Worm (Caenorhabditis elegans) whole organism, L1 larva: ENCODE data around the gene T26C5.4.

ENCODE experiments used
- C04F5.9 ChIP-seq: sonication (generic microtip); optimal IDR thresholded peaks from 2 replicates; lab custom pipeline; 2016; ENCODE audit warnings: missing genetic modification characterization, missing compliant biosample characterization
- C16A3.4 ChIP-seq: fragments of 150-350 bp; optimal IDR thresholded peaks from 2 replicates; lab custom pipeline; 2014; ENCODE audit warnings: missing biosample characterization, missing genetic modification characterization
- C34B4.2 ChIP-seq: sonication (generic microtip); optimal IDR thresholded peaks from 2 replicates; lab custom pipeline; 2017; ENCODE audit warnings: mild to moderate bottlenecking, missing genetic modification characterization, missing compliant biosample characterization
- F16B12.6 ChIP-seq: fragments of 150-350 bp; optimal IDR thresholded peaks from 2 replicates; lab custom pipeline; 2014; ENCODE audit warnings: missing biosample characterization, missing genetic modification characterization
- Y116A8C.19 ChIP-seq: sonication (generic microtip); optimal IDR thresholded peaks from 2 replicates; lab custom pipeline; 2016; ENCODE audit warnings: missing compliant biosample characterization, missing genetic modification characterization, borderline replicate concordance
- aha-1 ChIP-seq: fragments of 150-350 bp; optimal IDR thresholded peaks from 2 replicates; lab custom pipeline; 2014; ENCODE audit warnings: missing biosample characterization, missing genetic modification characterization
- blmp-1 ChIP-seq: fragments of 150-350 bp; optimal IDR thresholded peaks from 2 replicates; lab custom pipeline; 2014; ENCODE audit warnings: missing biosample characterization, missing genetic modification characterization
- ceh-63 ChIP-seq: fragments of 200-800 bp; sonication (Bioruptor generic); optimal IDR thresholded peaks from 2 replicates; lab custom pipeline; 2018; ENCODE audit warnings: mild to moderate bottlenecking, missing genetic modification characterization, missing compliant biosample characterization
- ceh-88 ChIP-seq: fragments of 200-800 bp; sonication (Bioruptor generic); IDR thresholded peaks from 2 replicates; pipeline ENCODE4 v1.3.6; 2022; ENCODE audit warnings: missing genetic modification characterization, missing compliant biosample characterization
- ceh-90 ChIP-seq: sonication (generic microtip); optimal IDR thresholded peaks from 2 replicates; lab custom pipeline; 2016; ENCODE audit warnings: missing genetic modification characterization, missing compliant biosample characterization
- ces-1 ChIP-seq: fragments of 150-350 bp; optimal IDR thresholded peaks from 2 replicates; lab custom pipeline; 2014; ENCODE audit warnings: missing biosample characterization, missing genetic modification reagents, missing genetic modification characterization
- dpl-1 ChIP-seq, 3 experiments: fragments of 150-350 bp in 2 of 3; sonication (generic microtip) in 1 of 3; optimal IDR thresholded peaks; 2 replicates each; lab custom pipeline; 2014 to 2017; ENCODE audit warnings: missing biosample characterization in 3 of 3, missing genetic modification characterization in 3 of 3, missing genetic modification reagents in 3 of 3
- dsc-1 ChIP-seq: sonication (generic microtip); optimal IDR thresholded peaks from 2 replicates; lab custom pipeline; 2016; ENCODE audit warnings: mild to moderate bottlenecking, missing genetic modification characterization, missing compliant biosample characterization
- efl-1 ChIP-seq, 4 experiments: fragments of 150-350 bp; optimal IDR thresholded peaks in 3 of 4; peaks in 1 of 4; 1 replicate in 1 of 4; 2 replicates in 3 of 4; lab custom pipeline; 2014; ENCODE audit warnings: missing biosample characterization in 2 of 4, missing genetic modification characterization in 2 of 4, missing genetic modification reagents in 2 of 4
- elt-2 ChIP-seq: sonication (generic microtip); optimal IDR thresholded peaks from 2 replicates; lab custom pipeline; 2016; ENCODE audit warnings: missing genetic modification characterization, mild to moderate bottlenecking, inconsistent platforms, missing compliant biosample characterization, missing genetic modification reagents
- ets-5 ChIP-seq: fragments of 200-800 bp; sonication (Bioruptor generic); IDR thresholded peaks from 2 replicates; pipeline ENCODE4 v1.3.6; 2022; ENCODE audit warnings: missing genetic modification characterization, missing compliant biosample characterization
- fos-1 ChIP-seq: fragments of 150-350 bp; optimal IDR thresholded peaks from 2 replicates; lab custom pipeline; 2014; ENCODE audit warnings: missing biosample characterization, missing genetic modification characterization
- hlh-17 ChIP-seq: fragments of 200-800 bp; sonication (Bioruptor generic); optimal IDR thresholded peaks from 2 replicates; lab custom pipeline; 2018; ENCODE audit warnings: missing genetic modification characterization, mild to moderate bottlenecking, missing compliant biosample characterization, moderate library complexity, borderline replicate concordance
- irx-1 ChIP-seq: sonication (generic microtip); optimal IDR thresholded peaks from 2 replicates; lab custom pipeline; 2016; ENCODE audit warnings: missing genetic modification characterization, missing compliant biosample characterization
- isw-1 ChIP-seq: fragments of 200-800 bp; sonication (Bioruptor generic); IDR thresholded peaks from 2 replicates; pipeline ENCODE4 v1.3.6; 2022; ENCODE audit warnings: missing genetic modification characterization, missing compliant biosample characterization
- jun-1 ChIP-seq: fragments of 150-350 bp; optimal IDR thresholded peaks from 2 replicates; lab custom pipeline; 2014; ENCODE audit warnings: missing biosample characterization, missing genetic modification reagents, missing genetic modification characterization
- lin-13 ChIP-seq: fragments of 150-350 bp; optimal IDR thresholded peaks from 2 replicates; lab custom pipeline; 2014; ENCODE audit warnings: missing biosample characterization, missing genetic modification reagents, missing genetic modification characterization
- lin-15B ChIP-seq: fragments of 150-350 bp; sonication (generic microtip); optimal IDR thresholded peaks from 3 replicates; lab custom pipeline; 2014; ENCODE audit warnings: missing biosample characterization, missing genetic modification characterization
- lsy-2 ChIP-seq, 2 experiments: fragments of 150-350 bp; optimal IDR thresholded peaks; 2 replicates each; lab custom pipeline; 2014; ENCODE audit warnings: missing biosample characterization in 2 of 2, missing genetic modification characterization in 2 of 2
- mab-9 ChIP-seq: fragments of 200-800 bp; sonication (Bioruptor generic); IDR thresholded peaks from 2 replicates; pipeline ENCODE4 v1.3.6; 2022; ENCODE audit warnings: missing genetic modification reagents, missing genetic modification characterization, missing compliant biosample characterization
- mep-1 ChIP-seq: fragments of 150-350 bp; optimal IDR thresholded peaks from 2 replicates; lab custom pipeline; 2014; ENCODE audit warnings: missing biosample characterization, missing genetic modification characterization
- nhr-11 ChIP-seq: fragments of 150-350 bp; optimal IDR thresholded peaks from 2 replicates; lab custom pipeline; 2014; ENCODE audit warnings: missing biosample characterization, missing genetic modification characterization
- nhr-19 ChIP-seq: fragments of 200-800 bp; sonication (Bioruptor generic); conservative IDR thresholded peaks from 2 replicates; pipeline ENCODE4 v1.3.6; 2022; ENCODE audit warnings: missing genetic modification characterization, missing compliant biosample characterization
- nhr-20 ChIP-seq: sonication (generic microtip); optimal IDR thresholded peaks from 2 replicates; lab custom pipeline; 2016; ENCODE audit warnings: mild to moderate bottlenecking, missing genetic modification characterization, missing compliant biosample characterization
- nhr-28 ChIP-seq: fragments of 150-350 bp; optimal IDR thresholded peaks from 2 replicates; lab custom pipeline; 2014; ENCODE audit warnings: missing biosample characterization, missing genetic modification characterization
- nhr-47 ChIP-seq: sonication (generic microtip); optimal IDR thresholded peaks from 2 replicates; lab custom pipeline; 2016; ENCODE audit warnings: mild to moderate bottlenecking, missing genetic modification characterization, moderate library complexity, missing compliant biosample characterization
- nhr-85 ChIP-seq: sonication (generic microtip); peaks from one replicate; lab custom pipeline; 2016; ENCODE audit warnings: missing genetic modification characterization, inconsistent platforms, missing compliant biosample characterization
- nhr-90 ChIP-seq: sonication (generic microtip); optimal IDR thresholded peaks from 2 replicates; lab custom pipeline; 2016; ENCODE audit warnings: mild to moderate bottlenecking, missing genetic modification characterization, missing compliant biosample characterization; ENCODE audit not compliant: poor library complexity
- skn-1 ChIP-seq: fragments of 150-350 bp; optimal IDR thresholded peaks from 2 replicates; lab custom pipeline; 2014; ENCODE audit warnings: missing biosample characterization, missing genetic modification characterization
- sptf-1 ChIP-seq: fragments of 150-350 bp; optimal IDR thresholded peaks from 2 replicates; lab custom pipeline; 2014; ENCODE audit warnings: missing biosample characterization, missing genetic modification characterization
- tbx-2 ChIP-seq: sonication (generic microtip); optimal IDR thresholded peaks from 2 replicates; lab custom pipeline; 2016; ENCODE audit warnings: missing genetic modification characterization, missing compliant biosample characterization
- tlp-1 ChIP-seq: fragments of 150-350 bp; optimal IDR thresholded peaks from 2 replicates; lab custom pipeline; 2014; ENCODE audit warnings: missing biosample characterization, missing genetic modification characterization
- unc-130 ChIP-seq: fragments of 150-350 bp; optimal IDR thresholded peaks from 2 replicates; lab custom pipeline; 2017; ENCODE audit warnings: missing biosample characterization, missing genetic modification characterization, inconsistent platforms
- unc-30 ChIP-seq: sonication (generic microtip); optimal IDR thresholded peaks from 2 replicates; lab custom pipeline; 2017; ENCODE audit warnings: missing biosample characterization, missing genetic modification characterization
- unc-98 ChIP-seq: fragments of 200-800 bp; sonication (Bioruptor generic); IDR thresholded peaks from 2 replicates; pipeline ENCODE4 v1.3.6; 2022; ENCODE audit warnings: missing genetic modification characterization, missing compliant biosample characterization
- zip-4 ChIP-seq: fragments of 200-800 bp; sonication (Bioruptor generic); optimal IDR thresholded peaks from 2 replicates; lab custom pipeline; 2018; ENCODE audit warnings: mild to moderate bottlenecking, missing genetic modification characterization, moderate library complexity, missing compliant biosample characterization

T26C5.4 gene

ce11 chrII:9258566-9258965 lies 8.2 kb upstream of the T26C5.4 start:
- TF ChIP-seq nhr-47 (tag; lab: Kevin White, UChicago): no peak
- peak; percentile 46 for TF ChIP-seq nhr-85

DNA sequence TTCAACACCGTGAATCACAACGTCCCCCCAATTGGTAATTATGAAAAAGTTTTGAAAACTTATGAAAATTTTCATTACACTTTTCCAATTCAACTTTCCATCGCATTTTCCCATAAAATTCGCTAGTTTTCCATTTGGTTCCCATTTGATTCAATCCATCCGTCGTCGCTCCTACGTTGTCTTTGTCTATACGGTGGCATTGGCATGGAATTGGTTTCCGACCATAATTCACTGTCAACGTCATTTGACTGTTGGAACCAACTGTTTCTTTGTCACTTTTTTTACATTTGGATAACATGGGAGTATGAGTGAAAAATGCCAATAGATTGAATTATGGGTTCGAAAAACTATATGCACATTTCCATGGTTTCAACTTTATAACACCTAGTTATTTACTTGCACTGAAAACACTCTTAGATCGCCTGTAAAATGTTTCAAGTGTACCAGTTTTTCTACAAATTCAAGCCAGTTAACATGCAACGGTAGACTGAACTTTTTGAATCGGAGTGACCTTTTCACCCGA lies 7.8 kb upstream of the T26C5.4 start:
- TF ChIP-seq dsc-1 (tag; lab: Kevin White, UChicago) (peak; percentile 45), lsy-2 (tag; optimal IDR thresholded peaks at IDR 0.05; lab: Kevin White, UChicago) (no peak), efl-1 (optimal IDR thresholded peaks at IDR 0.05; lab: Kevin White, UChicago) (no peak), efl-1 (GFP tag; optimal IDR thresholded peaks at IDR 0.05 in 1 of 2; lab: Kevin White, UChicago) (peak in 1 of 2 experiments; percentile 33), aha-1 (tag; lab: Kevin White, UChicago) (no peak), ceh-90 (tag; lab: Kevin White, UChicago) (no peak), blmp-1 (tag; lab: Kevin White, UChicago) (peak; percentile 41), elt-2 (tag; lab: Kevin White, UChicago) (no peak), mab-9 (GFP tag; lab: Robert Waterston, UW) (no peak), C34B4.2 (tag; lab: Kevin White, UChicago) (no peak), sptf-1 (tag; lab: Kevin White, UChicago) (no peak)
- TF ChIP-seq, all 84 proteins: peak for 3

DNA sequence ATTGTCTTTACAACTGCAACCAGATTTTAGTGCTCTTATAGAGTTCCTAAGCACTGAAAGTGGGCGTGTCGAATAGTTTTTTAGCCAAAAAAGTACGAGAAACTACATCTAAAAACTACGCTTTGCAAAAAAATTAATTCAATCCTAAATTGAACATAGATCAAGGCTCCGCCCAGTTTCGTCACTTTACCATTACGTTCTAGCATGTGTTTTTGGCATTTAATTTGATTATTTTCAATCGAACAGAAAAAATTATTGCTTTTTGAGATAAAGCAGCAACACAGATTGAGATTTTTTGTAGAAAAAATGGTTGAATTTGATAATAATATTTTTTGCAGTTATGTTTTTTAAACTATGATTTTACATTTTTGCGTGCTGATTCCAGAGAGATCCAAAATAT lies 3.9 kb upstream of the T26C5.4 start, which contains the start of gene nlp-82:
TSS of gene nlp-82 (minus strand) at position 101 of the 400 bp plus-strand sequence.
- no peak for TF ChIP-seq nhr-19
- TF ChIP-seq unc-98 (GFP tag; lab: Robert Waterston, UW): no peak
- no peak for TF ChIP-seq Y116A8C.19 (tag; lab: Kevin White, UChicago)
- TF ChIP-seq C04F5.9 (tag; lab: Kevin White, UChicago): no peak
- TF ChIP-seq fos-1 (tag; lab: Kevin White, UChicago): no peak
- TF ChIP-seq unc-30 (tag; lab: Kevin White, UChicago): no peak
- TF ChIP-seq nhr-11: no peak
- no peak for TF ChIP-seq ceh-63 (GFP tag; lab: Kevin White, UChicago)
- no peak for TF ChIP-seq hlh-17 (GFP tag; lab: Kevin White, UChicago)
- TF ChIP-seq lin-13 (GFP tag; lab: Kevin White, UChicago): no peak
- TF ChIP-seq ceh-88: no peak
- TF ChIP-seq ces-1: no peak

DNA sequence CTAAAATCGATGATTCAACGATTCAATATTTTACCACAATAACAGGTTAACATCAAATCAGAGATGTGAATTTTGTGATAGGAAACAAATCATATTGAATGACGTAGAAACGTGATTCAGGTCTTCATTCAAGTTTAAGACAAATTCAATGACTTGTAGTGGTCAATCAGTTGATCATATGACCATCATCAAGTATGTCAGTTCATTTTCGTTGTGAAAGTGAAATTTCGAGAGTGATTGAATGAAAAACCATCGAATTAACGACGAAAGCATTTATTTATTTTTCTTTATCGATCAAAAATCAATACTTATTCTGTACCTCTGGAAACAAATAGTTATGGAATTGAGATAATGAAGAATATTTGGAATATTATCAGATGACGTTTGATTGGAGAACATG lies 1.2 kb upstream of the T26C5.4 start:
- no peak for TF ChIP-seq lsy-2 (tag; optimal IDR thresholded peaks at IDR 0.05; lab: Kevin White, UChicago)
- TF ChIP-seq blmp-1 (tag; lab: Kevin White, UChicago): peak; percentile 77
- TF ChIP-seq nhr-90 (tag; lab: Kevin White, UChicago): no peak
- peak; percentile 81 for TF ChIP-seq nhr-85

- TF ChIP-seq isw-1 (no peak), lin-15B (no peak), nhr-11 (no peak), lin-13 (GFP tag; lab: Kevin White, UChicago) (no peak), F16B12.6 (tag; lab: Kevin White, UChicago) (no peak), C16A3.4 (tag; lab: Kevin White, UChicago) (no peak)
These were observed 3.7 kb downstream of the T26C5.4 start, which contains the start of gene T26C5.5 for ce11 chrII:9246648-9247047. Gene T26C5.5 (minus strand): TSS chrII:9246748.

DNA sequence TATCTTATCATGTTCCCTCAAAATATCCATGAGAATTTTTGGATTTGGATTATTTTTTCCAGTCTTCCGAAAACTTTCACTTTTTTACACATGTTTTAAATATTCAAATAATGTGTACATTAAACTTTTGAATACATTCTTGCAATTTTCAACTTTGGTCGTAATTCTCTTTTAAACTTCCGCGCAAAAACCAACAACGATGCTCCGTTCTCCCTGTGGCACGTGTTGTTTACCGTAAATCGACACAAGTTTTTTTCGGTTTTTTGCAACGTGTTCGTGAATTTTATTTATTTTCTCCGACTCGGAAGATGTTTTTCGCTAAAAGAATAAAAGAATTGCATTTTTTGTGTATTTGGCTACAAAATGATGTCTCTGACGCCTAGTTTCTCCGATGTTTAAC lies 7.5 kb downstream of the T26C5.4 start:
- TF ChIP-seq F16B12.6 (tag; lab: Kevin White, UChicago) (peak; percentile 16), jun-1 (peak; percentile 6), elt-2 (tag; lab: Kevin White, UChicago) (no peak), aha-1 (tag; lab: Kevin White, UChicago) (no peak), nhr-28 (tag; lab: Kevin White, UChicago) (no peak), blmp-1 (tag; lab: Kevin White, UChicago) (peak; percentile 49), irx-1 (tag; lab: Kevin White, UChicago) (peak; percentile 2), ets-5 (no peak), efl-1 (optimal IDR thresholded peaks at IDR 0.05; lab: Kevin White, UChicago) (peak; percentile 75 to 95), efl-1 (GFP tag; optimal IDR thresholded peaks at IDR 0.05 in 1 of 2; lab: Kevin White, UChicago) (peak; percentile 94 to 99), dpl-1 (GFP tag; optimal IDR thresholded peaks at IDR 0.05; lab: Kevin White, UChicago) (peak; percentile 88 to 95 (median 93)), unc-130 (tag; lab: Kevin White, UChicago) (peak; percentile 49), zip-4 (no peak), tbx-2 (tag; lab: Kevin White, UChicago) (peak; percentile 60), nhr-85 (peak; percentile 75), tlp-1 (tag; lab: Kevin White, UChicago) (no peak), nhr-11 (no peak), lin-15B (peak; percentile 41), mep-1 (tag; lab: Kevin White, UChicago) (peak; percentile 68), skn-1 (tag; lab: Kevin White, UChicago) (peak; percentile 46), nhr-20 (tag; lab: Kevin White, UChicago) (peak; percentile 51)
